Worm (Caenorhabditis elegans): Measurements from ENCODE around the gene Y37E11AL.3.

DNA sequence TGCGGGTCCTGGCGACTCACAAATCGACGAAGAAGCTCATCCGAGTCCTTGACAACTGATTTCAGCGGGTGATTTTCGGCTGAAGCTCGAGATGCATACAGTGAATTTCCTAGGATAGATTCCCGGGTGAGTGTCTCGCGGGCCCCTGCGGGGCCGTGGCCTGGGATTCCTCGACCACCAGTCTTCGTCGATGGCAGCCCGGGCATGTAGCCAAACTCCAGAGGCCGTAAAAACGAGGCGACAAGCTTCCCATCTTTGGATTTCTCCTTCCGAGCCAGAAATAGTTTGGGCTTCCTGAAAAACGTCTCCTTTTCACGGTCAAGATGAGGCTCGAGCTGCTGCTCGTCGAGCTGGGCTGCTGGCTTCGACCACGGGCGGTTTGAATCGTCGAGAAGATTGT, 6.7 kb upstream of the Y37E11AL.3 start:
- no peak for TF ChIP-seq ama-1 (optimal IDR thresholded peaks at IDR 0.05)
- no peak for TF ChIP-seq hmbx-1 (tag; optimal IDR thresholded peaks at IDR 0.05)
- no peak for TF ChIP-seq pes-1 (GFP tag; IDR thresholded peaks at IDR 0.05)
- TF ChIP-seq ceh-13 (GFP tag; optimal IDR thresholded peaks at IDR 0.05), result no peak
- no peak for TF ChIP-seq hmg-4 (GFP tag; optimal IDR thresholded peaks at IDR 0.05)
- TF ChIP-seq flt-1 (GFP tag; IDR thresholded peaks at IDR 0.05), result no peak
- no peak for TF ChIP-seq ceh-36 (tag; optimal IDR thresholded peaks at IDR 0.05)
- no peak for TF ChIP-seq B0310.2 (tag; optimal IDR thresholded peaks at IDR 0.05)
- TF ChIP-seq sea-1 (GFP tag; conservative IDR thresholded peaks at IDR 0.05), result no peak
